Fruit fly (Drosophila melanogaster) whole organism, embryonic: Measurements from ENCODE around the gene ALiX.

Experiments
- Ada2b ChIP-seq: fragments of 200-800 bp; sonication (Bioruptor generic); IDR thresholded peaks from 2 replicates; pipeline ENCODE4 v1.3.6; 2022; ENCODE audit warnings: missing biosample characterization, missing genetic modification characterization
- Atf-2 ChIP-seq: fragments of 200-800 bp; sonication (Bioruptor generic); optimal IDR thresholded peaks from 2 replicates; lab custom pipeline; 2016; ENCODE audit warnings: missing biosample characterization, missing genetic modification characterization
- B-H2 ChIP-seq: fragments of 200-800 bp; sonication (Bioruptor generic); optimal IDR thresholded peaks from 2 replicates; lab custom pipeline; 2018; ENCODE audit warnings: missing biosample characterization, mild to moderate bottlenecking, missing genetic modification characterization
- CG10267 ChIP-seq: fragments of 200-800 bp; sonication (Bioruptor generic); optimal IDR thresholded peaks from 2 replicates; lab custom pipeline; 2018; ENCODE audit warnings: missing biosample characterization, mild to moderate bottlenecking, missing genetic modification characterization, moderate library complexity
- CG10543 ChIP-seq: fragments of 200-800 bp; sonication (Bioruptor generic); optimal IDR thresholded peaks from 3 replicates; lab custom pipeline; 2017; ENCODE audit warnings: missing biosample characterization, mild to moderate bottlenecking, missing genetic modification characterization, moderate library complexity
- CG11085 ChIP-seq: fragments of 200-800 bp; sonication (Bioruptor generic); IDR thresholded peaks from 2 replicates; pipeline ENCODE4 v1.3.6; 2022; ENCODE audit warnings: missing biosample characterization, missing genetic modification characterization
- CG12155 ChIP-seq: fragments of 200-800 bp; sonication (Bioruptor generic); optimal IDR thresholded peaks from 3 replicates; lab custom pipeline; 2016; ENCODE audit warnings: missing biosample characterization, missing genetic modification characterization
- CG13775 ChIP-seq: fragments of 200-800 bp; sonication (Bioruptor generic); optimal IDR thresholded peaks from 3 replicates; lab custom pipeline; 2017; ENCODE audit warnings: missing biosample characterization, mild to moderate bottlenecking, missing genetic modification characterization
- CG15269 ChIP-seq: fragments of 200-800 bp; sonication (Bioruptor generic); optimal IDR thresholded peaks from 2 replicates; lab custom pipeline; 2018; ENCODE audit warnings: missing biosample characterization, mild to moderate bottlenecking, missing genetic modification characterization, moderate library complexity
- CG1602 ChIP-seq: fragments of 200-800 bp; sonication (Bioruptor generic); optimal IDR thresholded peaks from 3 replicates; lab custom pipeline; 2016; ENCODE audit warnings: missing biosample characterization, missing genetic modification characterization
- CG17186 ChIP-seq: fragments of 200-800 bp; sonication (Bioruptor generic); optimal IDR thresholded peaks from 3 replicates; lab custom pipeline; 2017; ENCODE audit warnings: missing biosample characterization, missing genetic modification reagents, missing genetic modification characterization
- CG17912 ChIP-seq: fragments of 200-800 bp; sonication (Bioruptor generic); optimal IDR thresholded peaks from 2 replicates; lab custom pipeline; 2018; ENCODE audit warnings: missing biosample characterization, mild to moderate bottlenecking, missing genetic modification characterization
- CG3847 ChIP-seq: fragments of 200-800 bp; sonication (Bioruptor generic); IDR thresholded peaks from 2 replicates; pipeline ENCODE4 v1.3.6; 2022; ENCODE audit warnings: missing biosample characterization, missing genetic modification characterization
- CG4282 ChIP-seq: fragments of 200-800 bp; sonication (Bioruptor generic); optimal IDR thresholded peaks from 2 replicates; lab custom pipeline; 2016; ENCODE audit warnings: missing biosample characterization, missing genetic modification characterization
- CG5180 ChIP-seq: fragments of 200-800 bp; sonication (Bioruptor generic); optimal IDR thresholded peaks from 3 replicates; lab custom pipeline; 2017; ENCODE audit warnings: missing biosample characterization, missing genetic modification characterization, mild to moderate bottlenecking, moderate library complexity, missing genetic modification reagents
- CG6654 ChIP-seq: fragments of 200-800 bp; sonication (Bioruptor generic); optimal IDR thresholded peaks from 2 replicates; lab custom pipeline; 2017; ENCODE audit warnings: missing biosample characterization, mild to moderate bottlenecking, missing genetic modification characterization
- CG7963 ChIP-seq: fragments of 200-800 bp; sonication (Bioruptor generic); IDR thresholded peaks from 3 replicates; pipeline ENCODE4 v1.3.6; 2022; ENCODE audit warnings: missing biosample characterization, missing genetic modification characterization; ENCODE audit not compliant: partially characterized antibody
- CG8281 ChIP-seq: fragments of 200-800 bp; sonication (Bioruptor generic); optimal IDR thresholded peaks from 2 replicates; lab custom pipeline; 2018; ENCODE audit warnings: missing biosample characterization, mild to moderate bottlenecking, missing genetic modification characterization, moderate library complexity
- CG8478 ChIP-seq: fragments of >200 bp; optimal IDR thresholded peaks from 2 replicates; lab custom pipeline; 2018
- CG8944 ChIP-seq: fragments of 200-800 bp; sonication (Bioruptor generic); optimal IDR thresholded peaks from 3 replicates; lab custom pipeline; 2016; ENCODE audit warnings: missing biosample characterization, missing genetic modification characterization
- D ChIP-seq, 2 experiments: fragments of 200-800 bp in 1 of 2; fragments of >200 bp in 1 of 2; sonication (Bioruptor generic) in 1 of 2; optimal IDR thresholded peaks; 2 replicates in 1 of 2; 3 replicates in 1 of 2; lab custom pipeline; 2017; ENCODE audit warnings: mild to moderate bottlenecking in 1 of 2, missing biosample characterization in 1 of 2, missing genetic modification characterization in 1 of 2, missing genetic modification reagents in 1 of 2
- Dad ChIP-seq: fragments of 200-800 bp; sonication (Bioruptor generic); optimal IDR thresholded peaks from 3 replicates; lab custom pipeline; 2016; ENCODE audit warnings: missing biosample characterization, missing genetic modification characterization
- Dek ChIP-seq: fragments of 200-800 bp; sonication (Bioruptor generic); optimal IDR thresholded peaks from 3 replicates; lab custom pipeline; 2019; ENCODE audit warnings: missing biosample characterization, mild to moderate bottlenecking, missing genetic modification characterization, moderate library complexity
- Doc2 ChIP-seq: fragments of 200-800 bp; sonication (Bioruptor generic); IDR thresholded peaks from 2 replicates; pipeline ENCODE4 v1.3.6; 2022; ENCODE audit warnings: missing biosample characterization, missing genetic modification characterization
- E2f1 ChIP-seq: fragments of 200-800 bp; sonication (Bioruptor generic); IDR thresholded peaks from 2 replicates; pipeline ENCODE4 v1.3.6; 2022; ENCODE audit warnings: missing biosample characterization, missing genetic modification characterization
- Mad ChIP-seq: fragments of 200-800 bp; sonication (Bioruptor generic); optimal IDR thresholded peaks from 2 replicates; lab custom pipeline; 2016; ENCODE audit warnings: missing biosample characterization, missing genetic modification characterization
- Meics ChIP-seq: fragments of 200-800 bp; sonication (Bioruptor generic); optimal IDR thresholded peaks from 2 replicates; lab custom pipeline; 2017; ENCODE audit warnings: missing biosample characterization, mild to moderate bottlenecking, missing genetic modification characterization
- Nf-YB ChIP-seq: fragments of 200-800 bp; sonication (Bioruptor generic); optimal IDR thresholded peaks from 3 replicates; lab custom pipeline; 2019; ENCODE audit warnings: missing biosample characterization, mild to moderate bottlenecking, missing genetic modification characterization, moderate library complexity
- Rfx ChIP-seq: fragments of 200-800 bp; sonication (Bioruptor generic); IDR thresholded peaks from 2 replicates; pipeline ENCODE4 v1.3.6; 2022; ENCODE audit warnings: missing biosample characterization, missing genetic modification characterization
- Sin3A ChIP-seq: fragments of >200 bp; optimal IDR thresholded peaks from 2 replicates; lab custom pipeline; 2018
- Sox102F ChIP-seq: fragments of 200-800 bp; sonication (Bioruptor generic); optimal IDR thresholded peaks from 2 replicates; lab custom pipeline; 2018; ENCODE audit warnings: missing biosample characterization, mild to moderate bottlenecking, missing genetic modification characterization, moderate library complexity
- Stat92E ChIP-seq, 3 experiments: fragments of >200 bp in 2 of 3; fragments of 200-800 bp in 1 of 3; sonication (Bioruptor generic) in 1 of 3; optimal IDR thresholded peaks; 2 replicates each; lab custom pipeline; 2017 to 2019; ENCODE audit warnings: missing biosample characterization in 3 of 3, missing genetic modification characterization in 3 of 3, mild to moderate bottlenecking in 1 of 3, moderate library complexity in 1 of 3
- ara ChIP-seq: fragments of 200-800 bp; sonication (Bioruptor generic); IDR thresholded peaks from 2 replicates; pipeline ENCODE4 v1.3.6; 2022; ENCODE audit warnings: missing biosample characterization, missing genetic modification characterization
- az2 ChIP-seq: fragments of 200-800 bp; sonication (Bioruptor generic); optimal IDR thresholded peaks from 3 replicates; lab custom pipeline; 2016; ENCODE audit warnings: missing biosample characterization, missing genetic modification characterization
- bbx ChIP-seq: fragments of 200-800 bp; sonication (Bioruptor generic); IDR thresholded peaks from 2 replicates; pipeline ENCODE4 v1.3.6; 2022; ENCODE audit warnings: missing biosample characterization, missing genetic modification characterization; ENCODE audit not compliant: partially characterized antibody
- bowl ChIP-seq: fragments of 200-800 bp; sonication (Bioruptor generic); IDR thresholded peaks from 2 replicates; pipeline ENCODE4 v1.3.6; 2022; ENCODE audit warnings: missing biosample characterization, missing genetic modification characterization
- da ChIP-seq: fragments of 200-800 bp; sonication (Bioruptor generic); optimal IDR thresholded peaks from 2 replicates; lab custom pipeline; 2016; ENCODE audit warnings: missing biosample characterization, missing genetic modification characterization
- dmrt11E ChIP-seq: fragments of 200-800 bp; sonication (Bioruptor generic); optimal IDR thresholded peaks from 3 replicates; lab custom pipeline; 2018; ENCODE audit warnings: missing biosample characterization, mild to moderate bottlenecking, missing genetic modification characterization, moderate library complexity
- ftz-f1 ChIP-seq: fragments of 200-800 bp; sonication (Bioruptor generic); optimal IDR thresholded peaks from 2 replicates; lab custom pipeline; 2016; ENCODE audit warnings: missing biosample characterization, missing genetic modification characterization
- gsb-n ChIP-seq: fragments of 200-800 bp; sonication (Bioruptor generic); optimal IDR thresholded peaks from 3 replicates; lab custom pipeline; 2018; ENCODE audit warnings: missing biosample characterization, mild to moderate bottlenecking, missing genetic modification characterization
- jumu ChIP-seq: fragments of 200-800 bp; sonication (Bioruptor generic); optimal IDR thresholded peaks from 3 replicates; lab custom pipeline; 2016; ENCODE audit warnings: missing biosample characterization, missing genetic modification characterization
- nau ChIP-seq: fragments of 200-800 bp; sonication (Bioruptor generic); optimal IDR thresholded peaks from 3 replicates; lab custom pipeline; 2017; ENCODE audit warnings: missing biosample characterization, mild to moderate bottlenecking, missing genetic modification characterization, missing genetic modification reagents
- nerfin-2 ChIP-seq: fragments of 200-800 bp; sonication (Bioruptor generic); IDR thresholded peaks from 2 replicates; pipeline ENCODE4 v1.3.6; 2022; ENCODE audit warnings: missing biosample characterization, missing genetic modification characterization; ENCODE audit not compliant: partially characterized antibody
- nmo ChIP-seq: fragments of 200-800 bp; sonication (Bioruptor generic); optimal IDR thresholded peaks from 2 replicates; lab custom pipeline; 2018; ENCODE audit warnings: missing biosample characterization, mild to moderate bottlenecking, missing genetic modification characterization, moderate library complexity
- nom ChIP-seq: fragments of 200-800 bp; sonication (Bioruptor generic); optimal IDR thresholded peaks from 2 replicates; lab custom pipeline; 2017; ENCODE audit warnings: missing biosample characterization, missing genetic modification characterization, mild to moderate bottlenecking, moderate library complexity, missing genetic modification reagents
- pan ChIP-seq, 4 experiments: fragments of >200 bp in 3 of 4; fragments of 200-800 bp in 1 of 4; sonication (Bioruptor generic) in 1 of 4; optimal IDR thresholded peaks in 3 of 4; IDR thresholded peaks in 1 of 4; 2 replicates each; pipeline versions ENCODE4 v1.3.6 to Lab custom; 2017 to 2022; ENCODE audit warnings: missing biosample characterization in 2 of 4, missing genetic modification characterization in 2 of 4, mixed read lengths in 1 of 4
- ro ChIP-seq: fragments of 200-800 bp; sonication (Bioruptor generic); IDR thresholded peaks from 2 replicates; pipeline ENCODE4 v1.3.6; 2022; ENCODE audit warnings: missing biosample characterization, missing genetic modification characterization
- stwl ChIP-seq: fragments of 200-800 bp; sonication (Bioruptor generic); optimal IDR thresholded peaks from 3 replicates; lab custom pipeline; 2018; ENCODE audit warnings: missing biosample characterization, mild to moderate bottlenecking, missing genetic modification characterization, moderate library complexity
- toy ChIP-seq: fragments of 200-800 bp; sonication (Bioruptor generic); IDR thresholded peaks from 2 replicates; pipeline ENCODE4 v1.3.6; 2022; ENCODE audit warnings: missing biosample characterization, missing genetic modification characterization

Gene ALiX

DNA sequence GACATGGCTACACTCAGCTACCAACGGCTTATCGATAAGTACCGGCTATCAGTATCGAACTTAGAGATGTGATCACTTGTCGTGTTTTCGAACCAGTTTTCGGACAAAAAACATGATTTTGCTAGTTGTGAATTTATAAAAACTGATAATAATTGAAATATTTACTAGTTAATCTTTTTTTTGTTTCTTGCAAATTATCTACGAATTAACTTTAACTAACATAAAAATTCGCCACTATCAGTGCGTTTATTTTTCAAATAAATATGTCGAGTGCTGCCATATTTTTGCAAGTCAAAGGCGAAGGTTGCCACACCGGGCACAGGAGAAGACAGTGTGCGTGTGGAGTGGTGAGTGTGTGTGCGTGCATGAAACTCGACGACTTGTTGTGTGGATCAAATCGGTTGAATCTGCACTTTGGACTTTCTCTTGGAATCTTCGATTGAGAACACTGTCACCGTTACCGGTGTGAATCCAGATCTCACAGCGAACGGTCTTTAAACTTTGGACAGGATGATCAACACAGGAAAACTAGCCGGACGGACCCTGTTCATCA lies 22.7 kb downstream of the ALiX start, which contains the start of gene Hsdl2 (continued):
- TF ChIP-seq nau (GFP tag; lab: Kevin White, UChicago) = no peak
- peak; percentile 96 for TF ChIP-seq Meics (GFP tag; lab: Kevin White, UChicago)
- peak; percentile 4 for TF ChIP-seq CG8944 (GFP tag; lab: Kevin White, UChicago)
- peak; percentile 34 for TF ChIP-seq CG10267 (tag; lab: Kevin White, UChicago)
- peak; percentile 57 for TF ChIP-seq nerfin-2 (GFP tag; lab: Robert Waterston, UW)
- peak; percentile 38 for TF ChIP-seq nmo (GFP tag; lab: Kevin White, UChicago)
- no peak for TF ChIP-seq gsb-n (tag; lab: Kevin White, UChicago)
- TF ChIP-seq ara (GFP tag; lab: Robert Waterston, UW) = no peak
- peak; percentile 67 for TF ChIP-seq Mad
- peak; percentile 17 for TF ChIP-seq jumu (GFP tag; lab: Kevin White, UChicago)
- no peak for TF ChIP-seq dmrt11E (tag; lab: Kevin White, UChicago)
- no peak for TF ChIP-seq D (optimal IDR thresholded peaks at IDR 0.05; lab: Kevin White, UChicago)
- TF ChIP-seq D (GFP tag; optimal IDR thresholded peaks at IDR 0.05; lab: Kevin White, UChicago) = no peak
- no peak for TF ChIP-seq Stat92E (GFP tag; optimal IDR thresholded peaks at IDR 0.05; lab: Kevin White, UChicago)
- TF ChIP-seq CG6654 (GFP tag; lab: Kevin White, UChicago) = no peak
- peak; percentile 99 for TF ChIP-seq nom (GFP tag; lab: Kevin White, UChicago)
- 0 out of 2 replicates have a peak, but pooled peaks have one; percentile 60 for TF ChIP-seq CG11085 (GFP tag; lab: Robert Waterston, UW)
- no peak for TF ChIP-seq Sox102F (GFP tag; lab: Kevin White, UChicago)
- no peak for TF ChIP-seq Atf-2 (GFP tag; lab: Kevin White, UChicago)
- peak; percentile 77 for TF ChIP-seq CG3847 (GFP tag; lab: Robert Waterston, UW)
- TF ChIP-seq CG5180 (GFP tag; lab: Kevin White, UChicago) = peak; percentile 45
- TF ChIP-seq Doc2 (GFP tag; lab: Robert Waterston, UW) = no peak
- no peak for TF ChIP-seq CG12155 (GFP tag; lab: Kevin White, UChicago)
- no peak for TF ChIP-seq B-H2 (GFP tag; lab: Kevin White, UChicago)
- peak; percentile 63; the same call in 1 of the 2 replicates for TF ChIP-seq Rfx (GFP tag; lab: Robert Waterston, UW)
- TF ChIP-seq stwl = peak; percentile 15
- peak; percentile 11 for TF ChIP-seq Dek (tag; lab: Kevin White, UChicago)
- TF ChIP-seq Sin3A (lab: Kevin White, UChicago) = peak; percentile 89
- TF ChIP-seq CG8478 (lab: Kevin White, UChicago) = peak; percentile 55
- no peak for TF ChIP-seq da (GFP tag; lab: Kevin White, UChicago)
- TF ChIP-seq CG17186 (GFP tag; lab: Kevin White, UChicago) = peak; percentile 37
- no peak for TF ChIP-seq CG8281 (tag; lab: Kevin White, UChicago)
- no peak for TF ChIP-seq pan (optimal IDR thresholded peaks at IDR 0.05; lab: Kevin White, UChicago)
- peak in 1 of 2 experiments; percentile 54 for TF ChIP-seq pan (GFP tag; optimal IDR thresholded peaks at IDR 0.05 in 1 of 2, IDR thresholded peaks at IDR 0.05 in 1 of 2)
- no peak for TF ChIP-seq bowl (GFP tag; lab: Robert Waterston, UW)
- no peak; the same call in 1 of the 2 replicates for TF ChIP-seq E2f1 (GFP tag; lab: Robert Waterston, UW)
- TF ChIP-seq CG10543 = no peak
- TF ChIP-seq CG7963 (GFP tag; lab: Robert Waterston, UW) = 0 out of 3 replicates have a peak, but pooled peaks have one; percentile 42
- TF ChIP-seq bbx (GFP tag; lab: Robert Waterston, UW) = peak; percentile 52
- TF ChIP-seq ftz-f1 (GFP tag; lab: Kevin White, UChicago) = no peak
- TF ChIP-seq CG17912 (GFP tag; lab: Kevin White, UChicago) = no peak
- TF ChIP-seq Ada2b (GFP tag; lab: Robert Waterston, UW) = peak; percentile 60
- TF ChIP-seq CG4282 (GFP tag; lab: Kevin White, UChicago) = no peak
- TF ChIP-seq CG15269 = no peak
- peak; percentile 24 for TF ChIP-seq Nf-YB
- TF ChIP-seq CG13775 (GFP tag; lab: Kevin White, UChicago) = peak; percentile 15
- TF ChIP-seq CG1602 (GFP tag; lab: Kevin White, UChicago) = peak; percentile 0
- peak; percentile 15 for TF ChIP-seq Dad (GFP tag; lab: Kevin White, UChicago)
- TF ChIP-seq ro = no peak
- no peak for TF ChIP-seq toy
- peak; percentile 29 for TF ChIP-seq az2 (GFP tag; lab: Kevin White, UChicago)
